Worm (Caenorhabditis elegans) whole organism, L1 larva: Measurements from ENCODE around the gene pqn-90.
A peak's percentile ranks its signal among the peaks of the same experiment; 100 is the strongest.

ENCODE experiments used
- aly-2 ChIP-seq: fragments of 150-350 bp; optimal IDR thresholded peaks from 2 replicates; lab custom pipeline; 2014; ENCODE audit warnings: missing biosample characterization, missing genetic modification characterization
- ceh-8 ChIP-seq: fragments of 200-800 bp; sonication (Bioruptor generic); optimal IDR thresholded peaks from 2 replicates; lab custom pipeline; 2018; ENCODE audit warnings: mild to moderate bottlenecking, missing genetic modification characterization, moderate library complexity, missing compliant biosample characterization
- ceh-82 ChIP-seq, 3 experiments: fragments of 150-350 bp in 1 of 3; sonication (generic microtip) in 2 of 3; optimal IDR thresholded peaks; 2 replicates each; lab custom pipeline; 2014 to 2017; ENCODE audit warnings: missing biosample characterization in 3 of 3, missing genetic modification characterization in 3 of 3
- dsc-1 ChIP-seq: sonication (generic microtip); optimal IDR thresholded peaks from 2 replicates; lab custom pipeline; 2016; ENCODE audit warnings: mild to moderate bottlenecking, missing genetic modification characterization, missing compliant biosample characterization
- efl-1 ChIP-seq, 4 experiments: fragments of 150-350 bp; optimal IDR thresholded peaks in 3 of 4; peaks in 1 of 4; 1 replicate in 1 of 4; 2 replicates in 3 of 4; lab custom pipeline; 2014; ENCODE audit warnings: missing biosample characterization in 2 of 4, missing genetic modification characterization in 2 of 4, missing genetic modification reagents in 2 of 4
- efl-3 ChIP-seq: fragments of 200-800 bp; sonication (Bioruptor generic); optimal IDR thresholded peaks from 2 replicates; lab custom pipeline; 2018; ENCODE audit warnings: mild to moderate bottlenecking, missing genetic modification characterization, missing compliant biosample characterization
- egl-13 ChIP-seq: sonication (generic microtip); optimal IDR thresholded peaks from 2 replicates; lab custom pipeline; 2016; ENCODE audit warnings: missing genotype, missing genetic modification reagents, missing genetic modification characterization, missing compliant biosample characterization
- elt-3 ChIP-seq, 6 experiments: fragments of 150-350 bp in 1 of 6; sonication (generic microtip); optimal IDR thresholded peaks; 2 replicates each; lab custom pipeline; 2017 to 2018; ENCODE audit warnings: missing biosample characterization in 6 of 6, missing genetic modification characterization in 6 of 6, inconsistent platforms in 1 of 6
- fkh-10 ChIP-seq: sonication (generic microtip); optimal IDR thresholded peaks from 2 replicates; lab custom pipeline; 2017; ENCODE audit warnings: missing biosample characterization, missing genetic modification reagents, missing genetic modification characterization
- fkh-4 ChIP-seq: sonication (generic microtip); optimal IDR thresholded peaks from 2 replicates; lab custom pipeline; 2016; ENCODE audit warnings: missing compliant biosample characterization, missing genetic modification characterization, borderline replicate concordance
- fkh-8 ChIP-seq: sonication (generic microtip); optimal IDR thresholded peaks from 2 replicates; lab custom pipeline; 2016; ENCODE audit warnings: mild to moderate bottlenecking, missing genetic modification characterization, missing compliant biosample characterization
- hlh-4 ChIP-seq: sonication (generic microtip); optimal IDR thresholded peaks from 2 replicates; lab custom pipeline; 2016; ENCODE audit warnings: mild to moderate bottlenecking, missing genetic modification characterization, missing compliant biosample characterization
- irx-1 ChIP-seq: sonication (generic microtip); optimal IDR thresholded peaks from 2 replicates; lab custom pipeline; 2016; ENCODE audit warnings: missing genetic modification characterization, missing compliant biosample characterization
- lin-14 ChIP-seq: fragments of 200-800 bp; sonication (Bioruptor generic); optimal IDR thresholded peaks from 2 replicates; lab custom pipeline; 2018; ENCODE audit warnings: mild to moderate bottlenecking, missing genetic modification characterization, moderate library complexity, missing compliant biosample characterization
- lin-15B ChIP-seq: fragments of 150-350 bp; sonication (generic microtip); optimal IDR thresholded peaks from 3 replicates; lab custom pipeline; 2014; ENCODE audit warnings: missing biosample characterization, missing genetic modification characterization
- lin-35 ChIP-seq, 2 experiments: fragments of 150-350 bp; optimal IDR thresholded peaks; 2 replicates each; lab custom pipeline; 2014; ENCODE audit warnings: missing biosample characterization in 2 of 2, missing genetic modification characterization in 2 of 2, missing genetic modification reagents in 2 of 2
- lin-39 ChIP-seq: fragments of 150-350 bp; optimal IDR thresholded peaks from 2 replicates; lab custom pipeline; 2014; ENCODE audit warnings: missing biosample characterization, missing genetic modification reagents, missing genetic modification characterization
- lsy-2 ChIP-seq, 2 experiments: fragments of 150-350 bp; optimal IDR thresholded peaks; 2 replicates each; lab custom pipeline; 2014; ENCODE audit warnings: missing biosample characterization in 2 of 2, missing genetic modification characterization in 2 of 2
- mep-1 ChIP-seq: fragments of 150-350 bp; optimal IDR thresholded peaks from 2 replicates; lab custom pipeline; 2014; ENCODE audit warnings: missing biosample characterization, missing genetic modification characterization
- nhr-12 ChIP-seq: sonication (generic microtip); optimal IDR thresholded peaks from 2 replicates; lab custom pipeline; 2017; ENCODE audit warnings: missing biosample characterization, missing genetic modification characterization
- nhr-19 ChIP-seq: fragments of 200-800 bp; sonication (Bioruptor generic); conservative IDR thresholded peaks from 2 replicates; pipeline ENCODE4 v1.3.6; 2022; ENCODE audit warnings: missing genetic modification characterization, missing compliant biosample characterization
- nhr-71 ChIP-seq: sonication (generic microtip); optimal IDR thresholded peaks from 2 replicates; lab custom pipeline; 2016; ENCODE audit warnings: mild to moderate bottlenecking, missing genetic modification characterization, moderate library complexity, missing compliant biosample characterization
- nhr-90 ChIP-seq: sonication (generic microtip); optimal IDR thresholded peaks from 2 replicates; lab custom pipeline; 2016; ENCODE audit warnings: mild to moderate bottlenecking, missing genetic modification characterization, missing compliant biosample characterization; ENCODE audit not compliant: poor library complexity
- pag-3 ChIP-seq: sonication (generic microtip); optimal IDR thresholded peaks from 2 replicates; lab custom pipeline; 2017; ENCODE audit warnings: missing genetic modification characterization, mild to moderate bottlenecking, missing compliant biosample characterization, antibody characterized with exemption, borderline replicate concordance; ENCODE audit not compliant: insufficient read depth
- pax-3 ChIP-seq: fragments of 200-800 bp; sonication (Bioruptor generic); optimal IDR thresholded peaks from 2 replicates; lab custom pipeline; 2018; ENCODE audit warnings: mild to moderate bottlenecking, missing genetic modification characterization, moderate library complexity, missing compliant biosample characterization
- rnt-1 ChIP-seq: sonication (generic microtip); optimal IDR thresholded peaks from 2 replicates; lab custom pipeline; 2016; ENCODE audit warnings: mild to moderate bottlenecking, missing genetic modification characterization, moderate library complexity, missing compliant biosample characterization
- skn-1 ChIP-seq: fragments of 150-350 bp; optimal IDR thresholded peaks from 2 replicates; lab custom pipeline; 2014; ENCODE audit warnings: missing biosample characterization, missing genetic modification characterization
- snpc-4 ChIP-seq: fragments of 150-350 bp; optimal IDR thresholded peaks from 2 replicates; lab custom pipeline; 2014; ENCODE audit warnings: missing biosample characterization, missing genetic modification characterization
- snu-23 ChIP-seq: sonication (generic microtip); optimal IDR thresholded peaks from 2 replicates; lab custom pipeline; 2016; ENCODE audit warnings: missing genetic modification characterization, missing compliant biosample characterization
- sptf-1 ChIP-seq: fragments of 150-350 bp; optimal IDR thresholded peaks from 2 replicates; lab custom pipeline; 2014; ENCODE audit warnings: missing biosample characterization, missing genetic modification characterization
- sup-37 ChIP-seq: fragments of 200-800 bp; sonication (Bioruptor generic); optimal IDR thresholded peaks from 2 replicates; lab custom pipeline; 2018; ENCODE audit warnings: mild to moderate bottlenecking, missing genetic modification characterization, missing compliant biosample characterization
- swsn-7 ChIP-seq: sonication (generic microtip); optimal IDR thresholded peaks from 2 replicates; lab custom pipeline; 2016; ENCODE audit warnings: missing genetic modification characterization, missing compliant biosample characterization
- tbx-2 ChIP-seq: sonication (generic microtip); optimal IDR thresholded peaks from 2 replicates; lab custom pipeline; 2016; ENCODE audit warnings: missing genetic modification characterization, missing compliant biosample characterization
- unc-130 ChIP-seq: fragments of 150-350 bp; optimal IDR thresholded peaks from 2 replicates; lab custom pipeline; 2017; ENCODE audit warnings: missing biosample characterization, missing genetic modification characterization, inconsistent platforms
- unc-86 ChIP-seq: sonication (generic microtip); optimal IDR thresholded peaks from 2 replicates; lab custom pipeline; 2016; ENCODE audit warnings: missing genetic modification characterization, missing compliant biosample characterization
- unc-98 ChIP-seq: fragments of 200-800 bp; sonication (Bioruptor generic); IDR thresholded peaks from 2 replicates; pipeline ENCODE4 v1.3.6; 2022; ENCODE audit warnings: missing genetic modification characterization, missing compliant biosample characterization
- vab-15 ChIP-seq: sonication (generic microtip); optimal IDR thresholded peaks from 2 replicates; lab custom pipeline; 2017; ENCODE audit warnings: missing genotype, mild to moderate bottlenecking, missing genetic modification characterization, missing compliant biosample characterization
- xbp-1 ChIP-seq: sonication (generic microtip); optimal IDR thresholded peaks from 2 replicates; lab custom pipeline; 2016; ENCODE audit warnings: missing genetic modification characterization, missing compliant biosample characterization
- zip-4 ChIP-seq: fragments of 200-800 bp; sonication (Bioruptor generic); optimal IDR thresholded peaks from 2 replicates; lab custom pipeline; 2018; ENCODE audit warnings: mild to moderate bottlenecking, missing genetic modification characterization, moderate library complexity, missing compliant biosample characterization
- ztf-11 ChIP-seq, 2 experiments: sonication (generic microtip); optimal IDR thresholded peaks; 2 replicates each; lab custom pipeline; 2016 to 2017; ENCODE audit warnings: missing genetic modification characterization in 2 of 2, missing biosample characterization in 1 of 2, missing compliant biosample characterization in 1 of 2
- ztf-4 ChIP-seq: fragments of 150-350 bp; optimal IDR thresholded peaks from 2 replicates; lab custom pipeline; 2014; ENCODE audit warnings: missing biosample characterization, missing genetic modification characterization

The pqn-90 gene

DNA sequence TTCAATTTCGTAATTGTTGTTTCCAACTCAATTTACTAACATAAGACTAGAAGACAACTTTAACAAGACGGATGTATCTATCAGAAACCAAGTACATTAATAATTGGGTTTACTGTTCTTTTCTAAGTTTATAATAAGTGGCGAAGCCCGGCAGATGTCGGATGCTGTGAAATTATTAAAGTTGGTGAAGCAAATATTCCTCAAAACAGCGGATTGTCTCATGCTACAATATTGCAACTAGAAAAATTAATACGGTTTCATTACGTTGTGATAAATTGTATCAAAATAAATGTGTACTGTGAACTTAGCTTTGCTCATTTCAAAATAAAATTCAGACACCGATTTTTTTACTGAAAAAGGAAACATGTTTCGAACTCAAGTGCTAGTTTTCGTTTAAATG lies 7.4 kb downstream of the pqn-90 start:
- no peak for TF ChIP-seq xbp-1 (tag; lab: Kevin White, UChicago)
- TF ChIP-seq skn-1 (tag; lab: Kevin White, UChicago), result no peak
- TF ChIP-seq efl-1 (optimal IDR thresholded peaks at IDR 0.05; lab: Kevin White, UChicago), result no peak
- no peak for TF ChIP-seq efl-1 (GFP tag; optimal IDR thresholded peaks at IDR 0.05 in 1 of 2; lab: Kevin White, UChicago)
- TF ChIP-seq vab-15 (tag; lab: Kevin White, UChicago), result no peak
- TF ChIP-seq ztf-11 (tag; optimal IDR thresholded peaks at IDR 0.05; lab: Kevin White, UChicago), result no peak
- TF ChIP-seq nhr-90, result no peak
- no peak for TF ChIP-seq elt-3 (tag; optimal IDR thresholded peaks at IDR 0.05; lab: Kevin White, UChicago)
- no peak for TF ChIP-seq ceh-82 (tag; optimal IDR thresholded peaks at IDR 0.05; lab: Kevin White, UChicago)
- no peak for TF ChIP-seq rnt-1 (tag; lab: Kevin White, UChicago)

DNA sequence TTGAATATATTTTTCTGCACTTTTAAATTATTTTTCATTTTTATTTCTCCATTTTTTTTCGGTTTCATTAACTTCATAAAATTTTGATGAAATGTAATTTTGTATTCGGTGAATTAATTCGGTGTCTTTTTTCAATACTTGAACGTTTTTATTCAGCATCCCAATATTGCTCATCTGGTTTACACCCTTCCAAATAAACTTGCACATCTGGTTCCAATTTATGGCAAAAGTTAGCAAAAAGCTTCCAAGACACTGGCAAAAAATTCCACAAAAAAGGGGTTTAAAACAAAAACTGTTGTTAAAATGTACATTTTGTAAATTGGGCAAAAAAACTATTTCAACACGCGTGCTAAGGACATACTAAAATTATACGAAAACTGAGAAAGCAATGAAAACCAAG lies 10.8 kb downstream of the pqn-90 start:
- TF ChIP-seq tbx-2 (tag; lab: Kevin White, UChicago) (no peak), dsc-1 (tag; lab: Kevin White, UChicago) (peak; percentile 93), unc-86 (no peak), nhr-12 (tag; lab: Kevin White, UChicago) (no peak), ztf-11 (tag; optimal IDR thresholded peaks at IDR 0.05; lab: Kevin White, UChicago) (no peak), zip-4 (GFP tag; lab: Kevin White, UChicago) (no peak), pag-3 (tag; lab: Kevin White, UChicago) (no peak), lsy-2 (tag; optimal IDR thresholded peaks at IDR 0.05; lab: Kevin White, UChicago) (no peak), fkh-4 (tag; lab: Kevin White, UChicago) (peak; percentile 67)

DNA sequence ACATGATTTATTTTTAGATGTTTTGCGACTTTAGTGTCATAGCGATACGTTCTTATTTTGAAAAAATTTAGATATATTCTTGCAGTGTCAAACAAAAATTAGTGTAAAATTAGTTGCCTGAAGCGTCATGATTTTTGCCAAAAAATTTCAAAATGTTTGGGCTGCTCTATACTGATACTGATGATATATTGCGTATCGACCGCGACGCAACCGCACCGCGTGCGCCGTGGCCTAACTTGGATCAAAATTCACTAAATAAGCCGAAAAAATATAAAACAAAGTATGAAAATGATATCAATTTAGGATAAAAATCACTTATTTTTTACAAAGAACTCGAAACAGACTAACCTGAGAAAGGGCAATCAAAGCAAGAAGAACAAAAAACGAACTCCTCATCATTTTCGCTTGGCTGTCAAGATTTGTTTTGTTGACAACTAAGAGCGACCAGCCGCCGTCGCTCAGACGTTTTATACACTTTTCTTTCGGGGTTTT lies 15.7 kb downstream of the pqn-90 start, which contains the start of gene ccg-1:
ccg-1 (minus strand) TSS at position 442 of the 492 bp plus-strand sequence.
- peak; percentile 11 for TF ChIP-seq dsc-1 (tag; lab: Kevin White, UChicago)
- TF ChIP-seq fkh-4 (tag; lab: Kevin White, UChicago), result no peak
- peak; percentile 26 for TF ChIP-seq nhr-71 (tag; lab: Kevin White, UChicago)

DNA sequence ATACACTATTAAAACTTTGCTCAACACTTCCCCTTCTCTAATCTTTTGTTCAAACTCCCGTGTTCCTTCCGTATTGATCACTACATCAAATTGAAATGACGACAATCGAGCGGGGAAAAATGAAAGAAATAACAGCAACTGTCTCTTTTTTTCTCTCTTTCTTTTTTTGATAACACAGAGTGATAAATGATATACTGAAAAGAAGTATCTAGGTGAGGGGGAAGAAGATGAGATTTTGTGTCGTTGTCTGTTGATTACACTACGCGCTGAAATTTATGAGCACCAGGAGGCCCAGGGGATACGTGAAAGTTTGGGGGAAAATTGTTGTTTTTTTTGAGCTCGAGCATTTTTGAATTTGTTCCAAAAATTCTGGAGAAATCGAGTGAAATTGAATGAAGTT lies 17.0 kb downstream of the pqn-90 start:
- TF ChIP-seq mep-1 (tag; lab: Kevin White, UChicago), result no peak
- no peak for TF ChIP-seq egl-13
- TF ChIP-seq snpc-4 (tag; lab: Kevin White, UChicago), result no peak
- TF ChIP-seq unc-86, result no peak
- TF ChIP-seq ceh-8 (GFP tag; lab: Kevin White, UChicago), result no peak
- no peak for TF ChIP-seq tbx-2 (tag; lab: Kevin White, UChicago)
- peak; percentile 78 for TF ChIP-seq lin-14 (GFP tag; lab: Kevin White, UChicago)
- TF ChIP-seq nhr-71 (tag; lab: Kevin White, UChicago), result peak; percentile 63
- no peak for TF ChIP-seq ztf-11 (tag; optimal IDR thresholded peaks at IDR 0.05; lab: Kevin White, UChicago)
- TF ChIP-seq irx-1 (tag; lab: Kevin White, UChicago), result no peak
- TF ChIP-seq snu-23 (GFP tag; lab: Kevin White, UChicago), result peak; percentile 40
- TF ChIP-seq fkh-8 (tag; lab: Kevin White, UChicago), result no peak
- peak in 1 of 2 experiments; percentile 59 for TF ChIP-seq lsy-2 (tag; optimal IDR thresholded peaks at IDR 0.05; lab: Kevin White, UChicago)
- no peak for TF ChIP-seq ztf-4 (tag; lab: Kevin White, UChicago)
- no peak for TF ChIP-seq zip-4 (GFP tag; lab: Kevin White, UChicago)
- peak; percentile 27 for TF ChIP-seq nhr-19 (GFP tag; lab: Robert Waterston, UW)
- no peak for TF ChIP-seq sup-37 (GFP tag; lab: Kevin White, UChicago)

DNA sequence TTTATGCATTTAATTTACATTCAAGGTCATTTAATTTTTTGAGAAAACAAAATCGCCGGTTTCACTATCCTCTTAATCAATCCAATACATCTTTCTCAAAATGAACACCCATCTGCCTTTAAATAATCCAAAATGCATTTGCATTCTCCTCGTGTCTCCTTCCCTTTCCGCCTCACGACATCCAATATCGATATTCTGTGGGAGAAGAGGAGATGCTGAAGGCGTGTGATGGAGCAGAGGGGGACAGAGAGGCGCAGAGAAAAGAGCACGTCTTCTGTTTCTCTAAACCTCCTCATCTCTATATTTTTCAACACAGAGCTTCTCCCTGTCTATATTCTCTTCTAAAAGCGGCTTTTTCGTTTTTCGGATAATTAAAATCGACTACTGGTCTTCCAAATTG lies 31.5 kb downstream of the pqn-90 start, which contains the start of gene Y73F8A.5:
Y73F8A.5 (plus strand) TSS at position 321 of the 400 bp plus-strand sequence.
- TF ChIP-seq sptf-1 (tag; lab: Kevin White, UChicago) (no peak), efl-3 (GFP tag; lab: Kevin White, UChicago) (no peak), nhr-12 (tag; lab: Kevin White, UChicago) (no peak), ceh-82 (tag; optimal IDR thresholded peaks at IDR 0.05; lab: Kevin White, UChicago) (peak; percentile 27 to 58 (median 39)), unc-98 (GFP tag; lab: Robert Waterston, UW) (no peak), fkh-10 (GFP tag; lab: Kevin White, UChicago) (peak; percentile 15), lin-39 (tag; lab: Kevin White, UChicago) (no peak), swsn-7 (peak; percentile 25), hlh-4 (tag; lab: Kevin White, UChicago) (no peak), dsc-1 (tag; lab: Kevin White, UChicago) (no peak), lsy-2 (tag; optimal IDR thresholded peaks at IDR 0.05; lab: Kevin White, UChicago) (peak in 1 of 2 experiments; percentile 16), lin-15B (tag; lab: Kevin White, UChicago) (no peak), mep-1 (tag; lab: Kevin White, UChicago) (peak; percentile 54), lin-35 (GFP tag; optimal IDR thresholded peaks at IDR 0.05; lab: Kevin White, UChicago) (no peak), aly-2 (no peak), ceh-8 (GFP tag; lab: Kevin White, UChicago) (no peak), pax-3 (no peak), unc-130 (tag; lab: Kevin White, UChicago) (no peak), nhr-19 (GFP tag; lab: Robert Waterston, UW) (no peak)
